Worm (Caenorhabditis elegans) whole organism, early embryonic: ENCODE data around the gene cwn-2.

Source experiments
- F13C5.2 ChIP-seq: sonication (generic microtip); optimal IDR thresholded peaks from 2 replicates; lab custom pipeline; 2017; ENCODE audit warnings: mild to moderate bottlenecking, missing genetic modification characterization, inconsistent platforms, missing compliant biosample characterization
- ama-1 ChIP-seq: fragments of 150-350 bp; optimal IDR thresholded peaks from 2 replicates; lab custom pipeline; 2014
- ceh-36 ChIP-seq: sonication (generic microtip); optimal IDR thresholded peaks from 2 replicates; lab custom pipeline; 2016; ENCODE audit warnings: missing genetic modification characterization, inconsistent platforms, missing compliant biosample characterization
- hmg-4 ChIP-seq: fragments of 200-800 bp; sonication (Bioruptor generic); optimal IDR thresholded peaks from 2 replicates; lab custom pipeline; 2018; ENCODE audit warnings: mild to moderate bottlenecking, missing genetic modification characterization, missing compliant biosample characterization
- sea-1 ChIP-seq: fragments of 200-800 bp; sonication (Bioruptor generic); conservative IDR thresholded peaks from 2 replicates; pipeline ENCODE4 v1.3.6; 2022; ENCODE audit warnings: missing genetic modification characterization, missing compliant biosample characterization
- tbx-11 ChIP-seq: fragments of 200-800 bp; sonication (Bioruptor generic); IDR thresholded peaks from 2 replicates; pipeline ENCODE4 v1.3.6; 2022; ENCODE audit warnings: missing genetic modification characterization, missing compliant biosample characterization

- TF ChIP-seq ama-1 (lab: Kevin White, UChicago) (no peak), hmg-4 (GFP tag; lab: Kevin White, UChicago) (no peak), tbx-11 (no peak), F13C5.2 (tag; lab: Kevin White, UChicago) (no peak), sea-1 (no peak), ceh-36 (tag; lab: Kevin White, UChicago) (no peak)
These were observed 8.3 kb downstream of the cwn-2 start, which contains the start of gene W01B6.5 for ce11 chrIV:10075899-10076298.
